Worm (Caenorhabditis elegans): ENCODE data around the gene ZK1290.15.
A peak's percentile ranks its signal among the peaks of the same experiment; 100 is the strongest.

DNA sequence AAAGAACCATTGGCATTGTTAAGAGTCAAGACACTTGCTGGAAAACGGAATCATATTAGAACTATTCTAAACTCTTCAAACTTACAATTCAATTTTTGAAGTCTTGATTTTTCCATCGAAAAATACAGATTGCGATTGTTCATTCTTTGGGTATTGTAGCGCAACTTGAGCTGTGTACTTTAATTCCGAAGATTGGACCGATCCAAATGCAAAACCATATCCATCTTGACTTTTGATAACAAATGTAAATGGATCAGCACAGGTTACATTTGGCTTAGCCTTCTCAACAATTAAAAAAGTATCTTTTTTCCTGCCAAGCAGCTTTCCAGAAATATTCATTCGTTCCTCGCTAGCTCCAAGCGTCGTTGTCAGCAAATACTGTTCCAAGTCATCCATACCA is 37.5 kb downstream of the ZK1290.15 start:
- TF ChIP-seq nhr-237 (tag; optimal IDR thresholded peaks at IDR 0.05), result no peak
- TF ChIP-seq unc-62 (GFP tag; optimal IDR thresholded peaks at IDR 0.05 in 1 of 2), result peak in 1 of 2 experiments; percentile 96
- TF ChIP-seq unc-62 (tag; optimal IDR thresholded peaks at IDR 0.05), result no peak
- TF ChIP-seq lin-15B (tag; optimal IDR thresholded peaks at IDR 0.05), result no peak
- TF ChIP-seq hlh-30 (tag; optimal IDR thresholded peaks at IDR 0.05; ENCODE audit: insufficient read depth), result no peak
- no peak for TF ChIP-seq aly-2 (tag; optimal IDR thresholded peaks at IDR 0.05)
- no peak for TF ChIP-seq egl-27 (tag; optimal IDR thresholded peaks at IDR 0.05)
- TF ChIP-seq Y105C5A.15 (GFP tag; IDR thresholded peaks at IDR 0.05), result no peak
- no peak for TF ChIP-seq set-16 (GFP tag; IDR thresholded peaks at IDR 0.05)
- TF ChIP-seq lsy-2 (tag; optimal IDR thresholded peaks at IDR 0.05), result no peak

Data from whole organism, L4 larva.